Worm (Caenorhabditis elegans): Measurements from ENCODE around the gene oac-5.
"Not testable (repeated sequence)": the region's sequence is repeated elsewhere in the genome, so short reads cannot be mapped to it uniquely, and the experiment has no call there.

The oac-5 gene

DNA sequence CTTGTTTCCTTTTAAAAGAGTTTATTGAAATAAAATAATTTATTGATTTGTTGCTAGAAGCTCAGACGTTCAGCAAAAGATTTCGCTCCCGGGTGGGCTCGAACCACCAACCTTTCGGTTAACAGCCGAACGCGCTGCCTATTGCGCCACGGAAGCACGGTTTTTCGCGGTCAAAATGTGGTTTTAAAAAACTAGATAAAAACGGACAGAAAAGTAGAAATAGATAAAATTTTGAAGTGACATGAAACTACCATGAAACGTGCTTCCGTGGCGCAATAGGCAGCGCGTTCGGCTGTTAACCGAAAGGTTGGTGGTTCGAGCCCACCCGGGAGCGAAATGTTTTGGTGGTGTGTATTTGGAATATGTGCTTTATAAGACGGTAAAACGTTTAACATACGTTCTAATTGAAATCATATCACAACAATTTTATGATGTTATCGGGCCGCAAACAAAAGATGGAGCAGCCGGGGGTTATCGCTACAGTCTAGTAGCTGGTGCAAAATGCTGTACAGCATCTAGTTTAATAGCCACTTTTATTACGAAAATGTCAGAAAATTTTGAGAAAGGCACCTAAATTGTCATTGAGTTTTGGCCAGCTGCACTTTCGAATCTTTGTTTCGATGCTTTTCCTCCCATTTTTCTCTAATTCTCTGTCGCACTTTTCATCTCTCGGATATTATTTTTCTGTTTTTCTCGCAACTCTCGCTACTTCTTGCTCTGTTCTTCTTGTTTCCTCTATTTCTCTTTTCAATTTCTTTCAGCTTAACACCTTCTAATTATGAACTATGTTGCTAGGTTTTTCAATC lies 46.0 kb downstream of the oac-5 start, which contains the start of gene slc-9B.2:
TSS of gene slc-9B.2 (plus strand) at position 756 of the 806 bp plus-strand sequence.
- not testable (repeated sequence) for TF ChIP-seq T22C8.4 (GFP tag; IDR thresholded peaks at IDR 0.05); klf-2 (GFP tag; conservative IDR thresholded peaks at IDR 0.05); ztf-29 (GFP tag; IDR thresholded peaks at IDR 0.05)

DNA sequence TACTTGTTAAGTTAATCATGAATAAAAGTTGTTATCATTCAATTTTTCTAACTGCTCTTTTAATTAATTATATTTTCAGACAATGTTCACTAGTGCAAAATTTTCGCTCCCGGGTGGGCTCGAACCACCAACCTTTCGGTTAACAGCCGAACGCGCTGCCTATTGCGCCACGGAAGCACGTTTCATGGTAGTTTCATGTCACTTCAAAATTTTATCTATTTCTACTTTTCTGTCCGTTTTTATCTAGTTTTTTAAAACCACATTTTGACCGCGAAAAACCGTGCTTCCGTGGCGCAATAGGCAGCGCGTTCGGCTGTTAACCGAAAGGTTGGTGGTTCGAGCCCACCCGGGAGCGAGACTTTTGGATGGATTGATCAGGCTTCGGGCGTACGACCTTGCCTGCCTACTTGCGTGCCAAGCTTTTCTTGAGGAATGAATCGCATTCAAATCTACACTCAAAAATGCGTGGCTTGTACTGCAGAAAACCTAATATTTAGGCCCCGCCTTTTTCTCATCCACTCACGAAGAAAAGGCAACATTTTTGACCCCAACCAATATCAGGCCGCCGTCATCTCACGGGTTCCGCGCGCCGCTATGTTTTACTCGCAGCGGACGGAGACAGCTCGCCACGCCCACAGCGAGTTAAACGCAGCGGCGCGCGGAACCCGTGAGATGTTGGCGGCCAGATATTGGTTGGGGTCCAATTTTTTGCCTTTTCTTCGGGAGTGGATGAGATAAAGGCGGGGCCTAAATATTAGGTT lies 49.2 kb downstream of the oac-5 start:
- 0 out of 2 replicates have a peak, but pooled peaks have one; percentile 43 for TF ChIP-seq klf-2 (GFP tag; conservative IDR thresholded peaks at IDR 0.05)

DNA sequence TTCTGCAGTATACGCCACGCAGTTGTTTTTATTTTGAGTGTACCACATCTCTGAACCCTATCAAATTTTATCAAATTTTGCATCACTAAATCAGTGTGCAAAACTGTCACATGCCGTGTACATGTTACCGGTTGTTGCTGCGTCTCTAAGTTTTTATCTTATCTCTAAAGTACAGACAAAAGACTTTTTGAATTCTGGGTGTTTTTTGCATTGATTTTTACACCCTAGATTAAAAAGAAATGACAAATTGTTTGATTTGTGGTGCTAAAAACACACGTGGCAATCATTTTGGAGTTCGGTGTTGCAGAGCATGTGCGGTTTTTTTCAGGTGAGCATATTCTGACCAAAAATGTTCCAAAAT lies 49.7 kb downstream of the oac-5 start, which contains the start of gene nhr-193:
TSS of gene nhr-193 (plus strand) at position 51 of the 361 bp plus-strand sequence.
- TF ChIP-seq ztf-29 (GFP tag; IDR thresholded peaks at IDR 0.05), result no peak
- no peak for TF ChIP-seq klf-2 (GFP tag; conservative IDR thresholded peaks at IDR 0.05)
- no peak for TF ChIP-seq ref-1 (GFP tag; conservative IDR thresholded peaks at IDR 0.05)
- no peak for TF ChIP-seq T22C8.4 (GFP tag; IDR thresholded peaks at IDR 0.05)
- no peak for TF ChIP-seq cog-1 (tag; optimal IDR thresholded peaks at IDR 0.05)
- TF ChIP-seq flt-1 (GFP tag; IDR thresholded peaks at IDR 0.05), result no peak
- TF ChIP-seq ztf-23 (GFP tag; IDR thresholded peaks at IDR 0.05), result no peak
- TF ChIP-seq med-1 (GFP tag; optimal IDR thresholded peaks at IDR 0.05; ENCODE audit: insufficient read depth), result no peak
- TF ChIP-seq tab-1 (GFP tag; IDR thresholded peaks at IDR 0.05), result no peak
